Fruit fly (Drosophila melanogaster) whole organism, embryonic: Measurements from ENCODE around the gene CG12974.
A peak's percentile ranks its signal among the peaks of the same experiment; 100 is the strongest.

ENCODE experiments used
- B-H2 ChIP-seq: fragments of 200-800 bp; sonication (Bioruptor generic); optimal IDR thresholded peaks from 2 replicates; lab custom pipeline; 2018; ENCODE audit warnings: missing biosample characterization, mild to moderate bottlenecking, missing genetic modification characterization
- Bgb ChIP-seq: fragments of 200-800 bp; sonication (Bioruptor generic); IDR thresholded peaks from 2 replicates; pipeline ENCODE4 v1.3.6; 2022; ENCODE audit warnings: missing biosample characterization, missing genetic modification characterization; ENCODE audit not compliant: partially characterized antibody
- CG10979 ChIP-seq: fragments of 200-800 bp; sonication (Bioruptor generic); optimal IDR thresholded peaks from 2 replicates; lab custom pipeline; 2018; ENCODE audit warnings: missing biosample characterization, mild to moderate bottlenecking, missing genetic modification characterization, moderate library complexity
- CG13424 ChIP-seq: fragments of 200-800 bp; sonication (Bioruptor generic); optimal IDR thresholded peaks from 2 replicates; lab custom pipeline; 2019; ENCODE audit warnings: missing biosample characterization, mild to moderate bottlenecking, missing genetic modification characterization, moderate library complexity
- CG13775 ChIP-seq: fragments of 200-800 bp; sonication (Bioruptor generic); optimal IDR thresholded peaks from 3 replicates; lab custom pipeline; 2017; ENCODE audit warnings: missing biosample characterization, mild to moderate bottlenecking, missing genetic modification characterization
- CG15073 ChIP-seq: fragments of 200-800 bp; sonication (Bioruptor generic); optimal IDR thresholded peaks from 2 replicates; lab custom pipeline; 2016; ENCODE audit warnings: missing biosample characterization, missing genetic modification characterization
- CG15514 ChIP-seq: fragments of 200-800 bp; sonication (Bioruptor generic); optimal IDR thresholded peaks from 3 replicates; lab custom pipeline; 2017; ENCODE audit warnings: missing biosample characterization, missing genetic modification characterization, mild to moderate bottlenecking, moderate library complexity, missing genetic modification reagents
- CG1603 ChIP-seq: fragments of 200-800 bp; sonication (Bioruptor generic); optimal IDR thresholded peaks from 2 replicates; lab custom pipeline; 2019; ENCODE audit warnings: missing biosample characterization, mild to moderate bottlenecking, missing genetic modification characterization, moderate library complexity
- CG16779 ChIP-seq: fragments of 200-800 bp; sonication (Bioruptor generic); IDR thresholded peaks from 2 replicates; pipeline ENCODE4 v1.3.6; 2022; ENCODE audit warnings: missing biosample characterization, missing genetic modification characterization
- CG1832 ChIP-seq: fragments of 200-800 bp; sonication (Bioruptor generic); optimal IDR thresholded peaks from 2 replicates; lab custom pipeline; 2017; ENCODE audit warnings: missing biosample characterization, mild to moderate bottlenecking, missing genetic modification characterization, inconsistent platforms
- CG2875 ChIP-seq: fragments of 200-800 bp; sonication (Bioruptor generic); optimal IDR thresholded peaks from 2 replicates; lab custom pipeline; 2017; ENCODE audit warnings: missing biosample characterization, mild to moderate bottlenecking, missing genetic modification characterization, missing genetic modification reagents
- CG30020 ChIP-seq: fragments of 200-800 bp; optimal IDR thresholded peaks from 2 replicates; lab custom pipeline; 2019; ENCODE audit warnings: missing biosample characterization, mild to moderate bottlenecking, missing genetic modification characterization, moderate library complexity
- CG4282 ChIP-seq: fragments of 200-800 bp; sonication (Bioruptor generic); optimal IDR thresholded peaks from 2 replicates; lab custom pipeline; 2016; ENCODE audit warnings: missing biosample characterization, missing genetic modification characterization
- CG5953 ChIP-seq: fragments of 200-800 bp; sonication (Bioruptor generic); IDR thresholded peaks from 2 replicates; pipeline ENCODE4 v1.3.6; 2022; ENCODE audit warnings: missing biosample characterization, missing genetic modification characterization
- CG7987 ChIP-seq: fragments of 200-800 bp; sonication (Bioruptor generic); optimal IDR thresholded peaks from 2 replicates; lab custom pipeline; 2018; ENCODE audit warnings: missing biosample characterization, mild to moderate bottlenecking, missing genetic modification characterization, moderate library complexity
- CG8359 ChIP-seq: fragments of 200-800 bp; sonication (Bioruptor generic); optimal IDR thresholded peaks from 2 replicates; lab custom pipeline; 2017; ENCODE audit warnings: missing biosample characterization, mild to moderate bottlenecking, missing genetic modification characterization, borderline replicate concordance
- CG8478 ChIP-seq: fragments of >200 bp; optimal IDR thresholded peaks from 2 replicates; lab custom pipeline; 2018
- CG9609 ChIP-seq: fragments of 200-800 bp; sonication (Bioruptor generic); optimal IDR thresholded peaks from 3 replicates; lab custom pipeline; 2016; ENCODE audit warnings: missing biosample characterization, missing genetic modification characterization
- CG9817 ChIP-seq: fragments of 200-800 bp; sonication (Bioruptor generic); optimal IDR thresholded peaks from 2 replicates; lab custom pipeline; 2018; ENCODE audit warnings: missing biosample characterization, mild to moderate bottlenecking, missing genetic modification characterization, moderate library complexity
- CG9932 ChIP-seq: fragments of 200-800 bp; sonication (Bioruptor generic); IDR thresholded peaks from 2 replicates; pipeline ENCODE4 v1.3.6; 2022; ENCODE audit warnings: missing biosample characterization, missing genetic modification characterization
- CkIIα-i1 ChIP-seq: fragments of 200-800 bp; sonication (Bioruptor generic); IDR thresholded peaks from 2 replicates; pipeline ENCODE4 v1.3.6; 2022; ENCODE audit warnings: missing biosample characterization, missing genetic modification characterization
- Dip3 ChIP-seq: fragments of 200-800 bp; sonication (Bioruptor generic); optimal IDR thresholded peaks from 3 replicates; lab custom pipeline; 2016; ENCODE audit warnings: missing biosample characterization, missing genetic modification characterization
- Doc3 ChIP-seq: fragments of 200-800 bp; sonication (Bioruptor generic); IDR thresholded peaks from 3 replicates; pipeline ENCODE4 v1.3.6; 2022; ENCODE audit warnings: missing biosample characterization, missing genetic modification characterization; ENCODE audit not compliant: partially characterized antibody
- Hmr ChIP-seq: fragments of 200-800 bp; sonication (Bioruptor generic); optimal IDR thresholded peaks from 3 replicates; lab custom pipeline; 2017; ENCODE audit warnings: mild to moderate bottlenecking, missing biosample characterization, missing genetic modification reagents, missing genetic modification characterization
- Hr39 ChIP-seq: fragments of >200 bp; optimal IDR thresholded peaks from 2 replicates; lab custom pipeline; 2017
- Oaz ChIP-seq: fragments of 200-800 bp; sonication (Bioruptor generic); IDR thresholded peaks from 2 replicates; pipeline ENCODE4 v1.3.6; 2022; ENCODE audit warnings: missing biosample characterization, missing genetic modification characterization
- Rfx ChIP-seq: fragments of 200-800 bp; sonication (Bioruptor generic); IDR thresholded peaks from 2 replicates; pipeline ENCODE4 v1.3.6; 2022; ENCODE audit warnings: missing biosample characterization, missing genetic modification characterization
- Sin3A ChIP-seq: fragments of >200 bp; optimal IDR thresholded peaks from 2 replicates; lab custom pipeline; 2018
- Sox102F ChIP-seq: fragments of 200-800 bp; sonication (Bioruptor generic); optimal IDR thresholded peaks from 2 replicates; lab custom pipeline; 2018; ENCODE audit warnings: missing biosample characterization, mild to moderate bottlenecking, missing genetic modification characterization, moderate library complexity
- Stat92E ChIP-seq, 3 experiments: fragments of >200 bp in 2 of 3; fragments of 200-800 bp in 1 of 3; sonication (Bioruptor generic) in 1 of 3; optimal IDR thresholded peaks; 2 replicates each; lab custom pipeline; 2017 to 2019; ENCODE audit warnings: missing biosample characterization in 3 of 3, missing genetic modification characterization in 3 of 3, mild to moderate bottlenecking in 1 of 3, moderate library complexity in 1 of 3
- amos ChIP-seq: fragments of 200-800 bp; sonication (Bioruptor generic); IDR thresholded peaks from 2 replicates; pipeline ENCODE4 v1.3.6; 2022; ENCODE audit warnings: missing biosample characterization, missing genetic modification characterization; ENCODE audit not compliant: partially characterized antibody
- cg ChIP-seq: fragments of 200-800 bp; sonication (Bioruptor generic); optimal IDR thresholded peaks from 3 replicates; lab custom pipeline; 2019; ENCODE audit warnings: missing biosample characterization, mild to moderate bottlenecking, missing genetic modification characterization, moderate library complexity
- da ChIP-seq: fragments of 200-800 bp; sonication (Bioruptor generic); optimal IDR thresholded peaks from 2 replicates; lab custom pipeline; 2016; ENCODE audit warnings: missing biosample characterization, missing genetic modification characterization
- dimm ChIP-seq: fragments of 200-800 bp; sonication (Bioruptor generic); IDR thresholded peaks from 2 replicates; pipeline ENCODE4 v1.3.6; 2022; ENCODE audit warnings: missing biosample characterization, missing genetic modification characterization
- dpn ChIP-seq, 2 experiments: fragments of 200-800 bp; sonication (Bioruptor generic); optimal IDR thresholded peaks; 3 replicates each; lab custom pipeline; 2016; ENCODE audit warnings: missing biosample characterization in 2 of 2, missing genetic modification characterization in 2 of 2
- fu2 ChIP-seq: fragments of 200-800 bp; sonication (Bioruptor generic); optimal IDR thresholded peaks from 2 replicates; lab custom pipeline; 2016; ENCODE audit warnings: missing biosample characterization, missing genetic modification characterization
- gcm ChIP-seq: fragments of 200-800 bp; sonication (Bioruptor generic); optimal IDR thresholded peaks from 2 replicates; lab custom pipeline; 2019; ENCODE audit warnings: missing biosample characterization, mild to moderate bottlenecking, missing genetic modification characterization, moderate library complexity
- grau ChIP-seq: fragments of 200-800 bp; optimal IDR thresholded peaks from 3 replicates; lab custom pipeline; 2019; ENCODE audit warnings: missing biosample characterization, mild to moderate bottlenecking, missing genetic modification characterization, moderate library complexity
- her ChIP-seq: fragments of 200-800 bp; sonication (Bioruptor generic); optimal IDR thresholded peaks from 2 replicates; lab custom pipeline; 2016; ENCODE audit warnings: missing biosample characterization, missing genetic modification characterization
- jigr1 ChIP-seq: fragments of 200-800 bp; sonication (Bioruptor generic); IDR thresholded peaks from 3 replicates; pipeline ENCODE4 v1.3.6; 2022; ENCODE audit warnings: missing biosample characterization, missing genetic modification characterization
- kah ChIP-seq: fragments of 200-800 bp; sonication (Bioruptor generic); optimal IDR thresholded peaks from 2 replicates; lab custom pipeline; 2018; ENCODE audit warnings: missing biosample characterization, mild to moderate bottlenecking, missing genetic modification characterization
- nau ChIP-seq: fragments of 200-800 bp; sonication (Bioruptor generic); optimal IDR thresholded peaks from 3 replicates; lab custom pipeline; 2017; ENCODE audit warnings: missing biosample characterization, mild to moderate bottlenecking, missing genetic modification characterization, missing genetic modification reagents
- nerfin-2 ChIP-seq: fragments of 200-800 bp; sonication (Bioruptor generic); IDR thresholded peaks from 2 replicates; pipeline ENCODE4 v1.3.6; 2022; ENCODE audit warnings: missing biosample characterization, missing genetic modification characterization; ENCODE audit not compliant: partially characterized antibody
- oc ChIP-seq: fragments of 200-800 bp; sonication (Bioruptor generic); optimal IDR thresholded peaks from 2 replicates; lab custom pipeline; 2018; ENCODE audit warnings: missing biosample characterization, mild to moderate bottlenecking, missing genetic modification characterization, moderate library complexity
- sima ChIP-seq: fragments of 200-800 bp; sonication (Bioruptor generic); optimal IDR thresholded peaks from 2 replicates; lab custom pipeline; 2016; ENCODE audit warnings: missing biosample characterization, missing genetic modification characterization
- tna ChIP-seq: fragments of 200-800 bp; sonication (Bioruptor generic); IDR thresholded peaks from 2 replicates; pipeline ENCODE4 v1.3.6; 2022; ENCODE audit warnings: missing biosample characterization, missing genetic modification characterization; ENCODE audit not compliant: partially characterized antibody
- vfl ChIP-seq: fragments of 200-800 bp; sonication (Bioruptor generic); optimal IDR thresholded peaks from 2 replicates; lab custom pipeline; 2016; ENCODE audit warnings: missing biosample characterization, missing genetic modification characterization
- vvl ChIP-seq: fragments of 200-800 bp; sonication (Bioruptor generic); IDR thresholded peaks from 2 replicates; pipeline ENCODE4 v1.3.6; 2022; ENCODE audit warnings: missing biosample characterization, missing genetic modification characterization
- wek ChIP-seq: fragments of 200-800 bp; sonication (Bioruptor generic); optimal IDR thresholded peaks from 3 replicates; lab custom pipeline; 2018; ENCODE audit warnings: missing biosample characterization, mild to moderate bottlenecking, missing genetic modification characterization, moderate library complexity

Gene CG12974

DNA sequence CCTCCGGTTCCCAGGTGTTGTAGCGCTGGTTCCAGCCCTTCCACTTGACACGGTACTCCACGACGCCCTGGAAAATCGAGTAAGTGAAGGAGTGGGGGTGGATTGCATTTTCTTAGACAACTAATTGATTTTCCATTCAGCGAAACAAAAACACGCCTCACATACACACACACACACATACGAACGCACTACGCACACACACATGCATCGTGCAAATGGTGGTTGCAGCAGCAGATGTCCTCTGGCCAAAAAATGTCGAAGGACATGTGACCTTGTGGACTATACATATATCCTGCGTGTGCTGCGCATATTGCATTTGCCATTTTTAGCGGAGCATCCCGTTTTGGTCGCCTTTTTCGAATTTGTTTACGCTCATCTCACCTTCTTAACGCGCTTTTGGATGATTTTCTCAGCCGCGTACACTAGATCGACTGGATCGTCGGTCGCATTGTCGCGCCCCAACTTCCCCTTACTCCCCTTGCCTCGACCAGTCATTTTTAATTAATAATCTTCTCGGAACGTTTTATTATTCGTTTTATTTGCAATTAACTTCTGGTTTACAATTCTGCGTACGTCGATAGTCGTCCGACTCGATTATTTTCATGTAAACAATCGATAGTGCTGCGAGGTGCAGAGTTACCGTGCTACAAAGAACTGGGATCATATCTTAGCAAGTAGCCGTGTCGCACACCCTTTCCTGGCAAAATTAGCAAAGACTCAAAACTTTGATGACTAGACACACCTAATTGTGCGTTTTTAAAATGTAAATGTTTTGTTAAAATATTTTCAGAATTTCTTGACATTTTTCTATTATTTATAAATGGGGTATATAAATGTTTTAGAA is 31.9 kb upstream of the CG12974 start, which contains the start of gene Pc (continued):
- TF ChIP-seq wek (no peak), Hmr (peak; percentile 57), grau (tag; lab: Kevin White, UChicago) (peak; percentile 17), CG1603 (peak; percentile 100), Dip3 (peak; percentile 10), dimm (no peak), Sox102F (GFP tag; lab: Kevin White, UChicago) (no peak), CG9609 (GFP tag; lab: Kevin White, UChicago) (peak; percentile 4), CG1832 (GFP tag; lab: Kevin White, UChicago) (no peak), tna (GFP tag; lab: Robert Waterston, UW) (peak; percentile 69), sima (GFP tag; lab: Kevin White, UChicago) (peak; percentile 34), CG4282 (GFP tag; lab: Kevin White, UChicago) (peak; percentile 40), amos (GFP tag; lab: Robert Waterston, UW) (peak; percentile 92), CG5953 (GFP tag; lab: Robert Waterston, UW) (no peak), B-H2 (GFP tag; lab: Kevin White, UChicago) (peak; percentile 22), CG30020 (tag; lab: Kevin White, UChicago) (peak; percentile 82), CG13775 (no peak), CG9932 (GFP tag; lab: Robert Waterston, UW) (peak; percentile 46), CG9817 (tag; lab: Kevin White, UChicago) (peak; percentile 23), Bgb (peak; percentile 93), CG15073 (GFP tag; lab: Kevin White, UChicago) (no peak), CG15514 (GFP tag; lab: Kevin White, UChicago) (peak; percentile 91), Hr39 (no peak), oc (tag; lab: Kevin White, UChicago) (no peak), nau (GFP tag; lab: Kevin White, UChicago) (no peak), Doc3 (GFP tag; lab: Robert Waterston, UW) (peak; percentile 76), Sin3A (lab: Kevin White, UChicago) (peak; percentile 65), Oaz (GFP tag; lab: Robert Waterston, UW) (no peak), dpn (GFP tag; optimal IDR thresholded peaks at IDR 0.05; lab: Kevin White, UChicago) (peak; percentile 11 to 16), kah (GFP tag; lab: Kevin White, UChicago) (no peak), cg (GFP tag; lab: Kevin White, UChicago) (peak; percentile 93), CG8359 (GFP tag; lab: Kevin White, UChicago) (no peak), CG8478 (lab: Kevin White, UChicago) (peak; percentile 65), fu2 (GFP tag; lab: Kevin White, UChicago) (peak; percentile 1), vfl (GFP tag; lab: Kevin White, UChicago) (no peak), CG13424 (tag; lab: Kevin White, UChicago) (peak; percentile 5), CG2875 (GFP tag; lab: Kevin White, UChicago) (no peak), her (GFP tag; lab: Kevin White, UChicago) (peak; percentile 12), nerfin-2 (GFP tag; lab: Robert Waterston, UW) (peak; percentile 84), CG7987 (no peak), gcm (no peak), CG10979 (tag; lab: Kevin White, UChicago) (no peak), CkIIα-i1 (0 out of 2 replicates have a peak, but pooled peaks have one; percentile 13), vvl (GFP tag; lab: Robert Waterston, UW) (no peak; the same call in 1 of the 2 replicates), jigr1 (GFP tag; lab: Robert Waterston, UW) (no peak; the same call in 2 of the 3 replicates), Stat92E (GFP tag; optimal IDR thresholded peaks at IDR 0.05; lab: Kevin White, UChicago) (no peak), Rfx (GFP tag; lab: Robert Waterston, UW) (peak; percentile 43), da (GFP tag; lab: Kevin White, UChicago) (peak; percentile 0), CG16779 (GFP tag; lab: Robert Waterston, UW) (no peak)
